Worm (Caenorhabditis elegans) whole organism, late embryonic: ENCODE measurements around the gene C08F8.6.
A peak's percentile ranks its signal among the peaks of the same experiment; 100 is the strongest.

Source experiments
- C08G9.2 ChIP-seq: sonication (generic microtip); optimal IDR thresholded peaks from 2 replicates; lab custom pipeline; 2016; ENCODE audit warnings: mild to moderate bottlenecking, missing genetic modification characterization, moderate library complexity, missing compliant biosample characterization
- F13H6.1 ChIP-seq: sonication (generic microtip); optimal IDR thresholded peaks from 2 replicates; lab custom pipeline; 2016; ENCODE audit warnings: missing genetic modification characterization, missing compliant biosample characterization
- K09A11.1 ChIP-seq: sonication (generic microtip); optimal IDR thresholded peaks from 2 replicates; lab custom pipeline; 2017; ENCODE audit warnings: antibody characterized with exemption, mild to moderate bottlenecking, missing genetic modification characterization, missing compliant biosample characterization; ENCODE audit not compliant: insufficient read depth
- T23F11.4 ChIP-seq: fragments of 200-800 bp; sonication (Bioruptor generic); optimal IDR thresholded peaks from 2 replicates; lab custom pipeline; 2018; ENCODE audit warnings: mild to moderate bottlenecking, missing genetic modification characterization, missing compliant biosample characterization
- ama-1 ChIP-seq: fragments of 150-350 bp; optimal IDR thresholded peaks from 2 replicates; lab custom pipeline; 2014
- ceh-14 ChIP-seq: sonication (generic microtip); optimal IDR thresholded peaks from 2 replicates; lab custom pipeline; 2016; ENCODE audit warnings: missing genotype, missing genetic modification characterization, missing compliant biosample characterization
- ceh-18 ChIP-seq: sonication (generic microtip); optimal IDR thresholded peaks from 2 replicates; lab custom pipeline; 2016; ENCODE audit warnings: missing genetic modification characterization, missing compliant biosample characterization
- ceh-19 ChIP-seq: fragments of 200-800 bp; sonication (Bioruptor generic); optimal IDR thresholded peaks from 2 replicates; lab custom pipeline; 2018; ENCODE audit warnings: mild to moderate bottlenecking, missing genetic modification characterization, missing compliant biosample characterization
- ceh-2 ChIP-seq: sonication (generic microtip); optimal IDR thresholded peaks from 2 replicates; lab custom pipeline; 2016; ENCODE audit warnings: missing genotype, missing genetic modification characterization, missing compliant biosample characterization
- ceh-22 ChIP-seq: sonication (generic microtip); optimal IDR thresholded peaks from 2 replicates; lab custom pipeline; 2017; ENCODE audit warnings: missing biosample characterization, missing genetic modification characterization
- ceh-31 ChIP-seq: sonication (generic microtip); optimal IDR thresholded peaks from 2 replicates; lab custom pipeline; 2016; ENCODE audit warnings: missing genetic modification characterization, missing compliant biosample characterization
- ceh-34 ChIP-seq: sonication (generic microtip); optimal IDR thresholded peaks from 2 replicates; lab custom pipeline; 2016; ENCODE audit warnings: mild to moderate bottlenecking, missing genetic modification characterization, missing compliant biosample characterization
- ceh-45 ChIP-seq: fragments of 200-800 bp; sonication (Bioruptor generic); IDR thresholded peaks from 2 replicates; pipeline ENCODE4 v1.3.6; 2022; ENCODE audit warnings: missing genetic modification reagents, missing genetic modification characterization, missing compliant biosample characterization
- ceh-9 ChIP-seq: sonication (generic microtip); optimal IDR thresholded peaks from 2 replicates; lab custom pipeline; 2016; ENCODE audit warnings: mild to moderate bottlenecking, missing genetic modification characterization, inconsistent platforms, missing compliant biosample characterization
- che-1 ChIP-seq: sonication (generic microtip); optimal IDR thresholded peaks from 2 replicates; lab custom pipeline; 2016; ENCODE audit warnings: mild to moderate bottlenecking, missing genetic modification characterization, missing compliant biosample characterization
- dmd-4 ChIP-seq: sonication (generic microtip); optimal IDR thresholded peaks from 2 replicates; lab custom pipeline; 2016; ENCODE audit warnings: borderline replicate concordance, missing genetic modification characterization, missing compliant biosample characterization
- dve-1 ChIP-seq: sonication (generic microtip); optimal IDR thresholded peaks from 2 replicates; lab custom pipeline; 2017; ENCODE audit warnings: antibody characterized with exemption, mild to moderate bottlenecking, missing genetic modification characterization, missing compliant biosample characterization
- elt-2 ChIP-seq: sonication (generic microtip); optimal IDR thresholded peaks from 2 replicates; lab custom pipeline; 2016; ENCODE audit warnings: missing genetic modification reagents, missing genetic modification characterization, missing compliant biosample characterization
- ets-4 ChIP-seq: sonication (generic microtip); optimal IDR thresholded peaks from 2 replicates; lab custom pipeline; 2016; ENCODE audit warnings: missing genetic modification characterization, missing compliant biosample characterization
- fax-1 ChIP-seq: sonication (generic microtip); optimal IDR thresholded peaks from 2 replicates; lab custom pipeline; 2016; ENCODE audit warnings: missing genotype, missing genetic modification characterization, missing compliant biosample characterization
- hlh-15 ChIP-seq: sonication (generic microtip); optimal IDR thresholded peaks from 2 replicates; lab custom pipeline; 2016; ENCODE audit warnings: missing genetic modification characterization, missing compliant biosample characterization
- hlh-30 ChIP-seq: sonication (generic microtip); optimal IDR thresholded peaks from 2 replicates; lab custom pipeline; 2017; ENCODE audit warnings: antibody characterized with exemption, missing genetic modification characterization, missing compliant biosample characterization; ENCODE audit not compliant: insufficient read depth
- hlh-8 ChIP-seq: sonication (generic microtip); optimal IDR thresholded peaks from 2 replicates; lab custom pipeline; 2016; ENCODE audit warnings: missing genotype, missing genetic modification characterization, missing compliant biosample characterization
- madf-2 ChIP-seq: sonication (generic microtip); optimal IDR thresholded peaks from 2 replicates; lab custom pipeline; 2017; ENCODE audit warnings: missing genetic modification characterization, missing compliant biosample characterization
- nfya-1 ChIP-seq: sonication (generic microtip); optimal IDR thresholded peaks from 2 replicates; lab custom pipeline; 2017; ENCODE audit warnings: missing genetic modification characterization, mild to moderate bottlenecking, missing compliant biosample characterization, antibody characterized with exemption, moderate library complexity
- nhr-232 ChIP-seq: sonication (generic microtip); optimal IDR thresholded peaks from 2 replicates; lab custom pipeline; 2016; ENCODE audit warnings: missing genetic modification characterization, missing compliant biosample characterization
- npax-4 ChIP-seq: sonication (generic microtip); optimal IDR thresholded peaks from 2 replicates; lab custom pipeline; 2016; ENCODE audit warnings: missing genetic modification characterization, missing compliant biosample characterization
- odd-2 ChIP-seq: sonication (generic microtip); optimal IDR thresholded peaks from 2 replicates; lab custom pipeline; 2017; ENCODE audit warnings: antibody characterized with exemption, mild to moderate bottlenecking, missing genetic modification characterization, missing compliant biosample characterization
- pax-1 ChIP-seq: fragments of 150-350 bp; optimal IDR thresholded peaks from 2 replicates; lab custom pipeline; 2014; ENCODE audit warnings: missing biosample characterization, missing genetic modification characterization
- pha-4 ChIP-seq: fragments of 150-350 bp; optimal IDR thresholded peaks from 2 replicates; lab custom pipeline; 2018; ENCODE audit warnings: missing biosample characterization, missing genetic modification reagents, missing genetic modification characterization
- pqm-1 ChIP-seq: sonication (generic microtip); optimal IDR thresholded peaks from 2 replicates; lab custom pipeline; 2016; ENCODE audit warnings: missing genetic modification characterization, missing compliant biosample characterization
- pros-1 ChIP-seq: fragments of 150-350 bp; optimal IDR thresholded peaks from 2 replicates; lab custom pipeline; 2014; ENCODE audit warnings: missing biosample characterization, missing genetic modification reagents, missing genetic modification characterization
- ref-2 ChIP-seq: sonication (generic microtip); optimal IDR thresholded peaks from 2 replicates; lab custom pipeline; 2016; ENCODE audit warnings: missing genetic modification characterization, missing compliant biosample characterization
- sdc-2 ChIP-seq: sonication (generic microtip); optimal IDR thresholded peaks from 2 replicates; lab custom pipeline; 2016; ENCODE audit warnings: missing genotype, missing genetic modification characterization, missing compliant biosample characterization
- sox-2 ChIP-seq: fragments of 200-800 bp; sonication (Bioruptor generic); IDR thresholded peaks from 2 replicates; pipeline ENCODE4 v1.3.6; 2022; ENCODE audit warnings: missing genetic modification reagents, missing genetic modification characterization, missing compliant biosample characterization
- sox-4 ChIP-seq: sonication (generic microtip); optimal IDR thresholded peaks from 2 replicates; lab custom pipeline; 2017; ENCODE audit warnings: mild to moderate bottlenecking, missing genetic modification characterization, inconsistent platforms, missing compliant biosample characterization
- syd-9 ChIP-seq: sonication (generic microtip); optimal IDR thresholded peaks from 2 replicates; lab custom pipeline; 2016; ENCODE audit warnings: mild to moderate bottlenecking, missing genetic modification characterization, moderate library complexity, missing compliant biosample characterization
- tbx-2 ChIP-seq: sonication (generic microtip); optimal IDR thresholded peaks from 2 replicates; lab custom pipeline; 2016; ENCODE audit warnings: missing genetic modification characterization, missing compliant biosample characterization
- tbx-7 ChIP-seq: sonication (generic microtip); optimal IDR thresholded peaks from 2 replicates; lab custom pipeline; 2016; ENCODE audit warnings: missing genotype, missing genetic modification characterization, missing compliant biosample characterization
- ttx-3 ChIP-seq: sonication (generic microtip); optimal IDR thresholded peaks from 2 replicates; lab custom pipeline; 2016; ENCODE audit warnings: missing genetic modification reagents, missing genetic modification characterization, missing compliant biosample characterization
- unc-3 ChIP-seq, 2 experiments: fragments of 200-800 bp in 1 of 2; sonication (Bioruptor generic) in 1 of 2; sonication (generic microtip) in 1 of 2; conservative IDR thresholded peaks in 1 of 2; optimal IDR thresholded peaks in 1 of 2; 2 replicates each; pipeline versions ENCODE4 v1.3.6 to Lab custom; 2016 to 2022; ENCODE audit warnings: missing compliant biosample characterization in 2 of 2, missing genetic modification characterization in 2 of 2, missing genetic modification reagents in 1 of 2
- unc-42 ChIP-seq: sonication (generic microtip); optimal IDR thresholded peaks from 2 replicates; lab custom pipeline; 2016; ENCODE audit warnings: missing genotype, missing genetic modification characterization, missing compliant biosample characterization
- unc-55 ChIP-seq: sonication (generic microtip); optimal IDR thresholded peaks from 2 replicates; lab custom pipeline; 2017; ENCODE audit warnings: missing biosample characterization, missing genetic modification reagents, missing genetic modification characterization
- ztf-16 ChIP-seq: sonication (generic microtip); optimal IDR thresholded peaks from 2 replicates; lab custom pipeline; 2017; ENCODE audit warnings: missing genetic modification characterization, missing compliant biosample characterization

Gene C08F8.6

ce11 chrIV:11119972-11120562 lies 44.7 kb downstream of the C08F8.6 start:
- TF ChIP-seq unc-42 (tag; lab: Kevin White, UChicago) = no peak
- TF ChIP-seq elt-2 (tag; lab: Kevin White, UChicago) = peak; percentile 15
- no peak for TF ChIP-seq T23F11.4 (GFP tag; lab: Kevin White, UChicago)
- no peak for TF ChIP-seq ceh-34 (tag; lab: Kevin White, UChicago)

- TF ChIP-seq tbx-7 (tag; lab: Kevin White, UChicago) (peak; percentile 58), nhr-232 (tag; lab: Kevin White, UChicago) (no peak), pqm-1 (tag; lab: Kevin White, UChicago) (peak; percentile 61), ceh-9 (tag; lab: Kevin White, UChicago) (no peak), C08G9.2 (tag; lab: Kevin White, UChicago) (peak; percentile 49), odd-2 (tag; lab: Kevin White, UChicago) (no peak), unc-42 (tag; lab: Kevin White, UChicago) (peak; percentile 83), dmd-4 (tag; lab: Kevin White, UChicago) (no peak), ceh-2 (tag; lab: Kevin White, UChicago) (peak; percentile 50), madf-2 (tag; lab: Kevin White, UChicago) (peak; percentile 28), F13H6.1 (tag; lab: Kevin White, UChicago) (peak; percentile 39), ceh-22 (tag; lab: Kevin White, UChicago) (peak; percentile 6), hlh-15 (tag; lab: Kevin White, UChicago) (no peak), unc-55 (GFP tag; lab: Kevin White, UChicago) (peak; percentile 50), sox-2 (GFP tag; lab: Robert Waterston, UW) (no peak), ceh-34 (tag; lab: Kevin White, UChicago) (peak; percentile 80), ceh-31 (tag; lab: Kevin White, UChicago) (peak; percentile 91), tbx-2 (peak; percentile 93), pax-1 (tag; lab: Kevin White, UChicago) (peak; percentile 51), ama-1 (no peak), sox-4 (tag; lab: Kevin White, UChicago) (peak; percentile 25), pros-1 (tag; lab: Kevin White, UChicago) (peak; percentile 74), K09A11.1 (peak; percentile 60), ceh-18 (peak; percentile 61), ttx-3 (tag; lab: Kevin White, UChicago) (peak; percentile 20), T23F11.4 (GFP tag; lab: Kevin White, UChicago) (no peak), ztf-16 (peak; percentile 50), fax-1 (tag; lab: Kevin White, UChicago) (no peak), ceh-14 (tag; lab: Kevin White, UChicago) (peak; percentile 46), ref-2 (peak; percentile 85), nfya-1 (tag; lab: Kevin White, UChicago) (peak; percentile 100), pha-4 (tag; lab: Kevin White, UChicago) (no peak), npax-4 (tag; lab: Kevin White, UChicago) (no peak), dve-1 (peak; percentile 51), ets-4 (tag; lab: Kevin White, UChicago) (peak; percentile 11), ceh-45 (no peak), elt-2 (tag; lab: Kevin White, UChicago) (peak; percentile 66), syd-9 (peak; percentile 42), hlh-30 (tag; lab: Kevin White, UChicago) (peak; percentile 81), unc-3 (GFP tag; conservative IDR thresholded peaks at IDR 0.05; lab: Robert Waterston, UW) (peak; percentile 12; the same call in 1 of the 2 replicates), unc-3 (tag; optimal IDR thresholded peaks at IDR 0.05; lab: Kevin White, UChicago) (peak; percentile 13), ceh-19 (GFP tag; lab: Kevin White, UChicago) (peak; percentile 53), che-1 (tag; lab: Kevin White, UChicago) (no peak), sdc-2 (peak; percentile 51), hlh-8 (tag; lab: Kevin White, UChicago) (peak; percentile 42)
Observed at ce11 chrIV:11118837-11119491, 45.8 kb downstream of the C08F8.6 start, which contains the start of the genes imp-2 and enpl-1. Gene imp-2 (minus strand): TSS chrIV:11118887. Gene enpl-1 (plus strand): TSS chrIV:11119298.
